Worm (Caenorhabditis elegans) whole organism, L4 larva: ENCODE results near the gene sup-18.
A peak's percentile ranks its signal among the peaks of the same experiment; 100 is the strongest.

Source experiments
- R02D3.7 ChIP-seq: fragments of 150-350 bp; sonication (generic microtip); optimal IDR thresholded peaks from 3 replicates; lab custom pipeline; 2014; ENCODE audit warnings: missing biosample characterization, missing genetic modification characterization
- T20F7.1 ChIP-seq: fragments of 200-800 bp; sonication (Bioruptor generic); optimal IDR thresholded peaks from 2 replicates; lab custom pipeline; 2018; ENCODE audit warnings: mild to moderate bottlenecking, missing genetic modification characterization, missing compliant biosample characterization
- Y5F2A.4 ChIP-seq: fragments of 200-800 bp; sonication (Bioruptor generic); optimal IDR thresholded peaks from 2 replicates; lab custom pipeline; 2018; ENCODE audit warnings: mild to moderate bottlenecking, missing genetic modification characterization, missing compliant biosample characterization
- ZK546.5 ChIP-seq, 2 experiments: sonication (generic microtip); optimal IDR thresholded peaks; 2 replicates each; lab custom pipeline; 2017; ENCODE audit warnings: missing biosample characterization in 2 of 2, missing genetic modification characterization in 2 of 2
- aha-1 ChIP-seq: fragments of 150-350 bp; peaks from one replicate; lab custom pipeline; 2014; ENCODE audit warnings: missing biosample characterization, missing genetic modification characterization
- aly-2 ChIP-seq: sonication (generic microtip); optimal IDR thresholded peaks from 2 replicates; lab custom pipeline; 2018; ENCODE audit warnings: missing biosample characterization, missing genetic modification characterization
- ama-1 ChIP-seq: fragments of 150-350 bp; optimal IDR thresholded peaks from 2 replicates; lab custom pipeline; 2014; ENCODE audit warnings: inconsistent platforms, mixed read lengths
- arid-1 ChIP-seq: fragments of 200-800 bp; sonication (Bioruptor generic); conservative IDR thresholded peaks from 2 replicates; pipeline ENCODE4 v1.3.6; 2022; ENCODE audit warnings: missing genetic modification reagents, missing genetic modification characterization, missing compliant biosample characterization
- ceh-20 ChIP-seq: fragments of 200-800 bp; sonication (Bioruptor generic); IDR thresholded peaks from 2 replicates; pipeline ENCODE4 v1.3.6; 2022; ENCODE audit warnings: missing genetic modification reagents, missing genetic modification characterization, missing compliant biosample characterization
- ceh-32 ChIP-seq: sonication (generic microtip); optimal IDR thresholded peaks from 2 replicates; lab custom pipeline; 2016; ENCODE audit warnings: mild to moderate bottlenecking, missing genetic modification characterization, missing compliant biosample characterization; ENCODE audit not compliant: poor library complexity
- daf-12 ChIP-seq: fragments of 150-350 bp; optimal IDR thresholded peaks from 2 replicates; lab custom pipeline; 2014; ENCODE audit warnings: missing biosample characterization, missing genetic modification reagents, missing genetic modification characterization
- daf-16 ChIP-seq, 3 experiments: sonication (generic microtip); optimal IDR thresholded peaks; 2 replicates each; lab custom pipeline; 2016 to 2017; ENCODE audit warnings: missing genetic modification characterization in 3 of 3, missing genetic modification reagents in 3 of 3, mild to moderate bottlenecking in 2 of 3, missing compliant biosample characterization in 2 of 3, missing biosample characterization in 1 of 3, moderate library complexity in 1 of 3
- daf-8 ChIP-seq: fragments of 200-800 bp; sonication (Bioruptor generic); IDR thresholded peaks from 2 replicates; pipeline ENCODE4 v1.3.6; 2022; ENCODE audit warnings: missing genetic modification characterization, missing compliant biosample characterization
- dmd-8 ChIP-seq: fragments of 200-800 bp; sonication (Bioruptor generic); IDR thresholded peaks from 2 replicates; pipeline ENCODE4 v1.3.6; 2022; ENCODE audit warnings: missing genetic modification characterization, missing compliant biosample characterization
- dmd-9 ChIP-seq: fragments of 200-800 bp; sonication (Bioruptor generic); IDR thresholded peaks from 2 replicates; pipeline ENCODE4 v1.3.6; 2022; ENCODE audit warnings: missing genetic modification reagents, missing genetic modification characterization, missing compliant biosample characterization
- duxl-1 ChIP-seq: sonication (generic microtip); optimal IDR thresholded peaks from 2 replicates; lab custom pipeline; 2016; ENCODE audit warnings: mild to moderate bottlenecking, missing genetic modification characterization, moderate library complexity, missing compliant biosample characterization; ENCODE audit not compliant: poor library complexity
- dve-1 ChIP-seq: sonication (generic microtip); optimal IDR thresholded peaks from 2 replicates; lab custom pipeline; 2017; ENCODE audit warnings: antibody characterized with exemption, mild to moderate bottlenecking, missing genetic modification characterization, missing compliant biosample characterization; ENCODE audit not compliant: insufficient read depth
- egl-27 ChIP-seq: sonication (generic microtip); optimal IDR thresholded peaks from 3 replicates; lab custom pipeline; 2017; ENCODE audit warnings: missing biosample characterization, missing genetic modification reagents, missing genetic modification characterization
- fos-1 ChIP-seq: fragments of 150-350 bp; optimal IDR thresholded peaks from 2 replicates; lab custom pipeline; 2014; ENCODE audit warnings: missing biosample characterization, missing genetic modification characterization
- gei-8 ChIP-seq: fragments of 200-800 bp; sonication (Bioruptor generic); optimal IDR thresholded peaks from 2 replicates; lab custom pipeline; 2018; ENCODE audit warnings: mild to moderate bottlenecking, missing genetic modification characterization, missing compliant biosample characterization
- hlh-11 ChIP-seq: fragments of 200-800 bp; sonication (Bioruptor generic); optimal IDR thresholded peaks from 2 replicates; lab custom pipeline; 2018; ENCODE audit warnings: mild to moderate bottlenecking, missing genetic modification characterization, missing compliant biosample characterization
- hlh-30 ChIP-seq: sonication (generic microtip); optimal IDR thresholded peaks from 2 replicates; lab custom pipeline; 2017; ENCODE audit warnings: antibody characterized with exemption, mild to moderate bottlenecking, missing genetic modification characterization, missing compliant biosample characterization; ENCODE audit not compliant: insufficient read depth
- hmg-1.1 ChIP-seq: fragments of 200-800 bp; sonication (Bioruptor generic); IDR thresholded peaks from 2 replicates; pipeline ENCODE4 v1.3.6; 2022; ENCODE audit warnings: missing genetic modification reagents, missing genetic modification characterization, missing compliant biosample characterization
- lim-7 ChIP-seq: fragments of 200-800 bp; sonication (Bioruptor generic); IDR thresholded peaks from 2 replicates; pipeline ENCODE4 v1.3.6; 2022; ENCODE audit warnings: missing genetic modification characterization, missing compliant biosample characterization
- lin-1 ChIP-seq: fragments of 200-800 bp; sonication (Bioruptor generic); IDR thresholded peaks from 2 replicates; pipeline ENCODE4 v1.3.6; 2022; ENCODE audit warnings: missing genetic modification reagents, missing genetic modification characterization, missing compliant biosample characterization
- lsy-2 ChIP-seq, 2 experiments: fragments of 150-350 bp in 1 of 2; sonication (generic microtip) in 1 of 2; optimal IDR thresholded peaks; 2 replicates each; lab custom pipeline; 2014 to 2017; ENCODE audit warnings: missing biosample characterization in 2 of 2, missing genetic modification characterization in 2 of 2
- mxl-2 ChIP-seq: fragments of 200-800 bp; sonication (Bioruptor generic); conservative IDR thresholded peaks from 2 replicates; pipeline ENCODE4 v1.3.6; 2022; ENCODE audit warnings: missing genetic modification reagents, missing genetic modification characterization, missing compliant biosample characterization
- mxl-3 ChIP-seq: fragments of 200-800 bp; sonication (Bioruptor generic); optimal IDR thresholded peaks from 2 replicates; lab custom pipeline; 2018; ENCODE audit warnings: mild to moderate bottlenecking, missing genetic modification characterization, missing compliant biosample characterization
- nhr-102 ChIP-seq: sonication (generic microtip); optimal IDR thresholded peaks from 2 replicates; lab custom pipeline; 2016; ENCODE audit warnings: mild to moderate bottlenecking, missing genetic modification characterization, moderate library complexity, missing compliant biosample characterization
- nhr-111 ChIP-seq: fragments of 200-800 bp; sonication (Bioruptor generic); optimal IDR thresholded peaks from 2 replicates; lab custom pipeline; 2018; ENCODE audit warnings: mild to moderate bottlenecking, missing genetic modification characterization, missing compliant biosample characterization
- nhr-25 ChIP-seq: sonication (generic microtip); optimal IDR thresholded peaks from 2 replicates; lab custom pipeline; 2017; ENCODE audit warnings: missing genetic modification characterization, mild to moderate bottlenecking, missing compliant biosample characterization, antibody characterized with exemption, moderate library complexity, borderline replicate concordance; ENCODE audit not compliant: insufficient read depth
- nhr-28 ChIP-seq: fragments of 150-350 bp; optimal IDR thresholded peaks from 2 replicates; lab custom pipeline; 2014; ENCODE audit warnings: missing biosample characterization, missing genetic modification characterization
- nhr-42 ChIP-seq: fragments of 200-800 bp; sonication (Bioruptor generic); IDR thresholded peaks from 2 replicates; pipeline ENCODE4 v1.3.6; 2022; ENCODE audit warnings: missing genetic modification characterization, missing compliant biosample characterization
- nhr-6 ChIP-seq: fragments of 150-350 bp; optimal IDR thresholded peaks from 2 replicates; lab custom pipeline; 2014; ENCODE audit warnings: missing biosample characterization, missing genetic modification characterization
- pha-4 ChIP-seq, 2 experiments: fragments of 150-350 bp in 1 of 2; fragments of 200-800 bp in 1 of 2; sonication (Bioruptor generic) in 1 of 2; IDR thresholded peaks in 1 of 2; optimal IDR thresholded peaks in 1 of 2; 2 replicates each; pipeline versions ENCODE4 v1.3.6 to Lab custom; 2014 to 2022; ENCODE audit warnings: missing genetic modification characterization in 2 of 2, missing genetic modification reagents in 2 of 2, missing biosample characterization in 1 of 2, missing compliant biosample characterization in 1 of 2
- php-3 ChIP-seq: fragments of 200-800 bp; sonication (Bioruptor generic); IDR thresholded peaks from 2 replicates; pipeline ENCODE4 v1.3.6; 2022; ENCODE audit warnings: missing genetic modification reagents, missing genetic modification characterization, missing compliant biosample characterization
- rbr-2 ChIP-seq: sonication (generic microtip); optimal IDR thresholded peaks from 2 replicates; lab custom pipeline; 2016; ENCODE audit warnings: missing genotype, missing genetic modification characterization, missing compliant biosample characterization
- saeg-2 ChIP-seq: fragments of 200-800 bp; sonication (Bioruptor generic); IDR thresholded peaks from 2 replicates; pipeline ENCODE4 v1.3.6; 2022; ENCODE audit warnings: missing genetic modification reagents, missing genetic modification characterization, missing compliant biosample characterization
- sdz-12 ChIP-seq: fragments of 200-800 bp; sonication (Bioruptor generic); optimal IDR thresholded peaks from 2 replicates; lab custom pipeline; 2018; ENCODE audit warnings: mild to moderate bottlenecking, missing genetic modification characterization, missing compliant biosample characterization
- set-16 ChIP-seq: fragments of 200-800 bp; sonication (Bioruptor generic); IDR thresholded peaks from 2 replicates; pipeline ENCODE4 v1.3.6; 2022; ENCODE audit warnings: missing genetic modification reagents, missing genetic modification characterization, missing compliant biosample characterization
- spr-1 ChIP-seq: sonication (generic microtip); optimal IDR thresholded peaks from 2 replicates; lab custom pipeline; 2016; ENCODE audit warnings: mild to moderate bottlenecking, missing genetic modification characterization, missing compliant biosample characterization
- tra-1 ChIP-seq: fragments of 200-800 bp; sonication (Bioruptor generic); IDR thresholded peaks from 2 replicates; pipeline ENCODE4 v1.3.6; 2022; ENCODE audit warnings: missing genetic modification reagents, missing genetic modification characterization, missing compliant biosample characterization
- unc-130 ChIP-seq: sonication (generic microtip); optimal IDR thresholded peaks from 2 replicates; lab custom pipeline; 2016; ENCODE audit warnings: missing genetic modification reagents, missing genetic modification characterization, missing compliant biosample characterization
- unc-62 ChIP-seq, 3 experiments: fragments of 150-350 bp in 1 of 3; sonication (generic microtip); optimal IDR thresholded peaks in 2 of 3; peaks in 1 of 3; 1 replicate in 1 of 3; 2 replicates in 2 of 3; lab custom pipeline; 2014 to 2017; ENCODE audit warnings: missing biosample characterization in 3 of 3, missing genetic modification characterization in 3 of 3, missing genetic modification reagents in 3 of 3, missing genotype in 1 of 3
- zfp-2 ChIP-seq: sonication (generic microtip); optimal IDR thresholded peaks from 2 replicates; lab custom pipeline; 2016; ENCODE audit warnings: mild to moderate bottlenecking, missing genetic modification characterization, missing compliant biosample characterization
- zfp-3 ChIP-seq: fragments of 200-800 bp; sonication (Bioruptor generic); conservative IDR thresholded peaks from 2 replicates; pipeline ENCODE4 v1.3.6; 2022; ENCODE audit warnings: missing genetic modification reagents, missing genetic modification characterization, missing compliant biosample characterization
- zip-2 ChIP-seq: fragments of 150-350 bp; optimal IDR thresholded peaks from 2 replicates; lab custom pipeline; 2014; ENCODE audit warnings: missing biosample characterization, missing genetic modification characterization

Gene sup-18

DNA sequence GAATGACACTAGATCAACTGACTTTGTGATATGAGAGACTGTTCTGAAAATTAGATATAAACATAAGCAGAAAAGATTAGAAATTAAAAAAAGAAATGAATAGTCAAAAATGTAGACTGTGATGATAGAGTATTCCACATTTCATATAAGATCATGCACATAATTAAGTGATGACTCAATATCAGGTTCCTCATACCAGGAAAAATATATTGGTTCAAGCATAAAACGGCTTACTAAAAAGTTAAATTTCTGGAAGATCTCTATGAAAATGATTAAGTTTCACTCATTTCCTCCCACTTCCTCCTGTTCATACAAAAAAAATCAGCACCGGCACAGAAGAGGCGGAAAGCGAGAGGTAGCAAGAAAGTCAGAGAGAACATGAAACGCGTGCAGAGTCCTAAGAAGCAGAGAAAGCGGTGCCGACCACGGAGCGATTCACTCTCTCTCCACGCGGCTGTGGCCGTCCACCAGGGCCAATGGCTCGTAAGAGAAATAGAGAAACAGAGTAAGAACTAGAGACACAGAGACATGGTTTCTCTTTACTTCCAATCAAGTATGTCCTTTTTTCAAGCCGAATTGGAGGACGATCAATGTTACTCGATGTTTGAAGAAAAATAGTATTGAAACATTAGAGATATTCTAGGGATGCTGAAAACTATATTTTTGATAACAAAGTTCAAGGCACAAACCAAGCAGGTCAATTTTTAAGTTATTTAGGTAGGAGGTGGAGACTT lies 13.0 kb upstream of the sup-18 start, which contains the start of the genes ZK688.5 and fahd-1:
TSS of gene ZK688.5 (minus strand) at position 51 of the 734 bp plus-strand sequence.
TSS of gene fahd-1 (plus strand) at position 684 of the 734 bp plus-strand sequence.
- TF ChIP-seq aha-1 (tag; lab: Kevin White, UChicago) (peak; percentile 65), set-16 (GFP tag; lab: Robert Waterston, UW) (no peak; the same call in 1 of the 2 replicates), ceh-32 (tag; lab: Kevin White, UChicago) (no peak), dmd-9 (GFP tag; lab: Robert Waterston, UW) (no peak), unc-130 (GFP tag; lab: Kevin White, UChicago) (no peak), daf-16 (GFP tag; optimal IDR thresholded peaks at IDR 0.05; lab: Kevin White, UChicago) (no peak), daf-16 (tag; optimal IDR thresholded peaks at IDR 0.05; lab: Kevin White, UChicago) (peak; percentile 58), aly-2 (no peak), rbr-2 (tag; lab: Kevin White, UChicago) (peak; percentile 78), daf-8 (GFP tag; lab: Robert Waterston, UW) (no peak), spr-1 (tag; lab: Kevin White, UChicago) (peak; percentile 22), dmd-8 (GFP tag; lab: Robert Waterston, UW) (no peak), fos-1 (tag; lab: Kevin White, UChicago) (no peak), nhr-102 (tag; lab: Kevin White, UChicago) (peak; percentile 21), unc-62 (GFP tag; optimal IDR thresholded peaks at IDR 0.05 in 1 of 2; lab: Kevin White, UChicago) (no peak), unc-62 (tag; optimal IDR thresholded peaks at IDR 0.05; lab: Kevin White, UChicago) (no peak), gei-8 (GFP tag; lab: Kevin White, UChicago) (no peak), Y5F2A.4 (GFP tag; lab: Kevin White, UChicago) (no peak), hlh-11 (tag; lab: Kevin White, UChicago) (peak; percentile 91), mxl-2 (GFP tag; lab: Robert Waterston, UW) (no peak), nhr-111 (no peak), nhr-6 (tag; lab: Kevin White, UChicago) (peak; percentile 47), mxl-3 (peak; percentile 98), zfp-2 (tag; lab: Kevin White, UChicago) (no peak), pha-4 (GFP tag; IDR thresholded peaks at IDR 0.05; lab: Robert Waterston, UW) (no peak; the same call in 1 of the 2 replicates), pha-4 (tag; optimal IDR thresholded peaks at IDR 0.05; lab: Kevin White, UChicago) (peak; percentile 63), ama-1 (lab: Kevin White, UChicago) (no peak), lin-1 (peak; percentile 69), lim-7 (GFP tag; lab: Robert Waterston, UW) (0 out of 2 replicates have a peak, but pooled peaks have one; percentile 41), nhr-42 (GFP tag; lab: Robert Waterston, UW) (no peak), nhr-25 (peak; percentile 85), duxl-1 (tag; lab: Kevin White, UChicago) (no peak), zip-2 (tag; lab: Kevin White, UChicago) (no peak), arid-1 (peak; percentile 47; the same call in 1 of the 2 replicates), hlh-30 (tag; lab: Kevin White, UChicago) (peak; percentile 84), egl-27 (tag; lab: Kevin White, UChicago) (no peak), lsy-2 (tag; optimal IDR thresholded peaks at IDR 0.05; lab: Kevin White, UChicago) (peak; percentile 23 to 67), ZK546.5 (tag; optimal IDR thresholded peaks at IDR 0.05; lab: Kevin White, UChicago) (no peak), tra-1 (GFP tag; lab: Robert Waterston, UW) (peak; percentile 42; the same call in 1 of the 2 replicates), daf-12 (no peak), T20F7.1 (GFP tag; lab: Kevin White, UChicago) (peak; percentile 40), R02D3.7 (tag; lab: Kevin White, UChicago) (no peak), dve-1 (tag; lab: Kevin White, UChicago) (peak; percentile 75), zfp-3 (GFP tag; lab: Robert Waterston, UW) (no peak), hmg-1.1 (GFP tag; lab: Robert Waterston, UW) (peak; percentile 92), ceh-20 (0 out of 2 replicates have a peak, but pooled peaks have one; percentile 46), sdz-12 (GFP tag; lab: Kevin White, UChicago) (no peak), php-3 (GFP tag; lab: Robert Waterston, UW) (0 out of 2 replicates have a peak, but pooled peaks have one; percentile 25), saeg-2 (no peak), nhr-28 (peak; percentile 72)
